Fruit fly (Drosophila melanogaster) whole organism, embryonic: ENCODE measurements around the gene SLC5A11.
A peak's percentile ranks its signal among the peaks of the same experiment; 100 is the strongest.

Source experiments
- Adf1 ChIP-seq: fragments of 200-800 bp; sonication (Bioruptor generic); IDR thresholded peaks from 2 replicates; pipeline ENCODE4 v1.3.6; 2022; ENCODE audit warnings: missing biosample characterization, missing genetic modification characterization
- CG2129 ChIP-seq: fragments of 200-800 bp; sonication (Bioruptor generic); IDR thresholded peaks from 2 replicates; pipeline ENCODE4 v1.3.6; 2022; ENCODE audit warnings: missing biosample characterization, missing genetic modification characterization; ENCODE audit not compliant: partially characterized antibody
- CG4282 ChIP-seq: fragments of 200-800 bp; sonication (Bioruptor generic); optimal IDR thresholded peaks from 2 replicates; lab custom pipeline; 2016; ENCODE audit warnings: missing biosample characterization, missing genetic modification characterization
- CG4707 ChIP-seq: fragments of 200-800 bp; sonication (Bioruptor generic); optimal IDR thresholded peaks from 2 replicates; lab custom pipeline; 2018; ENCODE audit warnings: missing biosample characterization, mild to moderate bottlenecking, missing genetic modification characterization, moderate library complexity
- Dip2 ChIP-seq: fragments of 200-800 bp; sonication (Bioruptor generic); IDR thresholded peaks from 2 replicates; pipeline ENCODE4 v1.3.6; 2022; ENCODE audit warnings: missing biosample characterization, missing genetic modification characterization
- Oaz ChIP-seq: fragments of 200-800 bp; sonication (Bioruptor generic); IDR thresholded peaks from 2 replicates; pipeline ENCODE4 v1.3.6; 2022; ENCODE audit warnings: missing biosample characterization, missing genetic modification characterization
- dan ChIP-seq: fragments of 200-800 bp; sonication (Bioruptor generic); IDR thresholded peaks from 2 replicates; pipeline ENCODE4 v1.3.6; 2022; ENCODE audit warnings: missing biosample characterization, missing genetic modification characterization
- dimm ChIP-seq: fragments of 200-800 bp; sonication (Bioruptor generic); IDR thresholded peaks from 2 replicates; pipeline ENCODE4 v1.3.6; 2022; ENCODE audit warnings: missing biosample characterization, missing genetic modification characterization
- en ChIP-seq: fragments of 200-800 bp; sonication (Bioruptor generic); optimal IDR thresholded peaks from 2 replicates; lab custom pipeline; 2016; ENCODE audit warnings: missing biosample characterization, missing genetic modification characterization
- gfzf ChIP-seq: fragments of 200-800 bp; sonication (Bioruptor generic); optimal IDR thresholded peaks from 2 replicates; lab custom pipeline; 2016; ENCODE audit warnings: missing biosample characterization, mild to moderate bottlenecking, missing genetic modification characterization, moderate library complexity
- ind ChIP-seq: fragments of 200-800 bp; sonication (Bioruptor generic); optimal IDR thresholded peaks from 3 replicates; lab custom pipeline; 2016; ENCODE audit warnings: missing biosample characterization, missing genetic modification characterization
- sens-2 ChIP-seq: fragments of 200-800 bp; sonication (Bioruptor generic); IDR thresholded peaks from 2 replicates; pipeline ENCODE4 v1.3.6; 2022; ENCODE audit warnings: missing biosample characterization, missing genetic modification characterization

- TF ChIP-seq Adf1 (peak; percentile 57), Oaz (no peak), dimm (GFP tag; lab: Robert Waterston, UW) (no peak), en (no peak), ind (GFP tag; lab: Kevin White, UChicago) (peak; percentile 79), gfzf (peak; percentile 23), sens-2 (GFP tag; lab: Robert Waterston, UW) (no peak), CG2129 (GFP tag; lab: Robert Waterston, UW) (no peak), dan (GFP tag; lab: Robert Waterston, UW) (no peak), CG4282 (GFP tag; lab: Kevin White, UChicago) (no peak), Dip2 (no peak), CG4707 (GFP tag; lab: Kevin White, UChicago) (no peak)
Observed at dm6 chr2L:8156682-8157081, 48.2 kb downstream of the SLC5A11 start.
